Fruit fly (Drosophila melanogaster) whole organism, wandering third instar larva: ENCODE results near the gene Bmcp.

Source experiments
- Dfd ChIP-seq: fragments of >200 bp; optimal IDR thresholded peaks from 2 replicates; lab custom pipeline; 2017; ENCODE audit warnings: missing biosample characterization, missing genetic modification characterization
- Hr78 ChIP-seq: fragments of >200 bp; optimal IDR thresholded peaks from 2 replicates; lab custom pipeline; 2017; ENCODE audit warnings: missing biosample characterization, missing genetic modification characterization
- Jra ChIP-seq: sonication (Bioruptor generic); optimal IDR thresholded peaks from 2 replicates; lab custom pipeline; 2016; ENCODE audit warnings: missing biosample characterization, missing genetic modification characterization
- OdsH ChIP-seq: fragments of 200-800 bp; sonication (Bioruptor generic); optimal IDR thresholded peaks from 2 replicates; lab custom pipeline; 2016; ENCODE audit warnings: missing biosample characterization, mild to moderate bottlenecking, missing genetic modification characterization
- Sp1 ChIP-seq: fragments of 200-800 bp; sonication (Bioruptor generic); optimal IDR thresholded peaks from 3 replicates; lab custom pipeline; 2019; ENCODE audit warnings: missing biosample characterization, mild to moderate bottlenecking, missing genetic modification characterization, moderate library complexity
- dsf ChIP-seq: sonication (Bioruptor generic); optimal IDR thresholded peaks from 2 replicates; lab custom pipeline; 2016; ENCODE audit warnings: missing biosample characterization, missing genetic modification characterization, borderline replicate concordance
- ey ChIP-seq: fragments of 200-800 bp; sonication (Bioruptor generic); optimal IDR thresholded peaks from 2 replicates; lab custom pipeline; 2016; ENCODE audit warnings: missing biosample characterization, missing genetic modification characterization
- foxo ChIP-seq, 2 experiments: fragments of 200-800 bp; sonication (Bioruptor generic); optimal IDR thresholded peaks; 2 replicates in 1 of 2; 3 replicates in 1 of 2; lab custom pipeline; 2016 to 2017; ENCODE audit warnings: missing biosample characterization in 2 of 2, missing genetic modification characterization in 2 of 2
- psq ChIP-seq: fragments of 200-800 bp; sonication (Bioruptor generic); optimal IDR thresholded peaks from 3 replicates; lab custom pipeline; 2017; ENCODE audit warnings: missing biosample characterization, mild to moderate bottlenecking, missing genetic modification characterization, moderate library complexity
- sage ChIP-seq: fragments of 200-800 bp; sonication (Bioruptor generic); optimal IDR thresholded peaks from 2 replicates; lab custom pipeline; 2016; ENCODE audit warnings: missing biosample characterization, mild to moderate bottlenecking, missing genetic modification characterization
- woc ChIP-seq: sonication (Bioruptor generic); optimal IDR thresholded peaks from 2 replicates; lab custom pipeline; 2016; ENCODE audit warnings: missing biosample characterization, mild to moderate bottlenecking, missing genetic modification characterization

dm6 chr3L:11717993-11718392 is 2.7 kb upstream of the Bmcp start:
- TF ChIP-seq sage (GFP tag; lab: Kevin White, UChicago) (no peak), Jra (no peak), ey (GFP tag; lab: Kevin White, UChicago) (no peak), woc (GFP tag; lab: Kevin White, UChicago) (no peak), Hr78 (GFP tag; lab: Kevin White, UChicago) (no peak), OdsH (no peak), Dfd (GFP tag; lab: Kevin White, UChicago) (no peak), foxo (GFP tag; optimal IDR thresholded peaks at IDR 0.05; lab: Kevin White, UChicago) (no peak), Sp1 (GFP tag; lab: Kevin White, UChicago) (no peak), psq (GFP tag; lab: Kevin White, UChicago) (no peak), dsf (GFP tag; lab: Kevin White, UChicago) (no peak)
